Worm (Caenorhabditis elegans): Measurements from ENCODE around the gene T10B9.14.
A peak's percentile ranks its signal among the peaks of the same experiment; 100 is the strongest.

T10B9.14 gene

ce11 chrII:9774653-9775052 lies 7.6 kb downstream of the T10B9.14 start (continued):
- no peak; the same call in 1 of the 2 replicates for TF ChIP-seq nfyb-1 (GFP tag; IDR thresholded peaks at IDR 0.05)
- TF ChIP-seq tlf-1 (GFP tag; optimal IDR thresholded peaks at IDR 0.05), result no peak
- TF ChIP-seq rcor-1 (GFP tag; IDR thresholded peaks at IDR 0.05), result peak; percentile 58
- TF ChIP-seq ztf-22 (GFP tag; optimal IDR thresholded peaks at IDR 0.05), result peak; percentile 61
- peak; percentile 72 for TF ChIP-seq nhr-90 (tag; optimal IDR thresholded peaks at IDR 0.05)
- peak in 1 of 3 experiments; percentile 77 for TF ChIP-seq lin-35 (GFP tag; optimal IDR thresholded peaks at IDR 0.05)
- peak; percentile 33 to 82 for TF ChIP-seq rec-8 (tag; optimal IDR thresholded peaks at IDR 0.05)
- TF ChIP-seq hmg-1.2 (GFP tag; IDR thresholded peaks at IDR 0.05), result peak; percentile 70
- peak; percentile 76 for TF ChIP-seq madf-6 (GFP tag; IDR thresholded peaks at IDR 0.05)
- TF ChIP-seq mcd-1 (GFP tag; IDR thresholded peaks at IDR 0.05), result peak; percentile 64; the same call in 1 of the 2 replicates
- peak; percentile 78 for TF ChIP-seq Y79H2A.3 (GFP tag; conservative IDR thresholded peaks at IDR 0.05)
- TF ChIP-seq sea-2 (GFP tag; IDR thresholded peaks at IDR 0.05), result 0 out of 2 replicates have a peak, but pooled peaks have one; percentile 54
- TF ChIP-seq tbx-9 (tag; optimal IDR thresholded peaks at IDR 0.05; ENCODE audit: borderline replicate concordance), result no peak
- TF ChIP-seq cebp-1 (GFP tag; IDR thresholded peaks at IDR 0.05), result 0 out of 2 replicates have a peak, but pooled peaks have one; percentile 33
- no peak for TF ChIP-seq cebp-1 (tag; optimal IDR thresholded peaks at IDR 0.05)
- TF ChIP-seq hrde-1 (tag; optimal IDR thresholded peaks at IDR 0.05; ENCODE audit: borderline replicate concordance), result peak; percentile 61
- peak; percentile 41 for TF ChIP-seq B0035.1 (tag; optimal IDR thresholded peaks at IDR 0.05)
- peak; percentile 76; the same call in 1 of the 2 replicates for TF ChIP-seq ztf-28 (GFP tag; IDR thresholded peaks at IDR 0.05)
- TF ChIP-seq ZK185.1 (tag; optimal IDR thresholded peaks at IDR 0.05; ENCODE audit: poor library complexity, severe bottlenecking), result peak; percentile 88
- TF ChIP-seq sdz-38 (tag; optimal IDR thresholded peaks at IDR 0.05), result no peak
- TF ChIP-seq F49E8.2 (tag; optimal IDR thresholded peaks at IDR 0.05; ENCODE audit: insufficient read depth), result peak; percentile 20
- no peak for TF ChIP-seq nhr-179 (tag; optimal IDR thresholded peaks at IDR 0.05)
- no peak for TF ChIP-seq ztf-3 (GFP tag; optimal IDR thresholded peaks at IDR 0.05)
- no peak for TF ChIP-seq somi-1 (GFP tag; optimal IDR thresholded peaks at IDR 0.05)
- TF ChIP-seq zfh-2 (GFP tag; conservative IDR thresholded peaks at IDR 0.05), result no peak
- TF ChIP-seq Y53G8AR.9 (GFP tag; conservative IDR thresholded peaks at IDR 0.05), result 0 out of 2 replicates have a peak, but pooled peaks have one; percentile 36
- peak; percentile 64 for TF ChIP-seq T07F8.4 (tag; optimal IDR thresholded peaks at IDR 0.05)
- no peak for TF ChIP-seq sptf-2 (GFP tag; optimal IDR thresholded peaks at IDR 0.05)
- peak; percentile 97 for TF ChIP-seq tbp1 (GFP tag; optimal IDR thresholded peaks at IDR 0.05)
- peak; percentile 69 for TF ChIP-seq snpc-1.1 (tag; optimal IDR thresholded peaks at IDR 0.05; ENCODE audit: insufficient read depth)
- peak; percentile 90 for TF ChIP-seq him-1 (tag; optimal IDR thresholded peaks at IDR 0.05)
- TF ChIP-seq ztf-18 (tag; optimal IDR thresholded peaks at IDR 0.05), result peak; percentile 65
- TF ChIP-seq Y53F4B.3 (GFP tag; IDR thresholded peaks at IDR 0.05), result 0 out of 2 replicates have a peak, but pooled peaks have one; percentile 32
- TF ChIP-seq ama-1 (optimal IDR thresholded peaks at IDR 0.05), result no peak
- TF ChIP-seq ama-1 (GFP tag; optimal IDR thresholded peaks at IDR 0.05), result peak; percentile 87 to 89
- TF ChIP-seq dpff-1 (tag; optimal IDR thresholded peaks at IDR 0.05), result no peak
- no peak for TF ChIP-seq ets-4 (GFP tag; optimal IDR thresholded peaks at IDR 0.05)
- TF ChIP-seq aptf-3 (GFP tag; IDR thresholded peaks at IDR 0.05), result 0 out of 2 replicates have a peak, but pooled peaks have one; percentile 19
- TF ChIP-seq die-1 (tag; optimal IDR thresholded peaks at IDR 0.05), result peak; percentile 71
- TF ChIP-seq snpc-1.3 (tag; optimal IDR thresholded peaks at IDR 0.05; ENCODE audit: insufficient read depth), result peak; percentile 84
- no peak for TF ChIP-seq F37B4.10 (GFP tag; IDR thresholded peaks at IDR 0.05)

Measured in whole organism, young adult.